Worm (Caenorhabditis elegans): Measurements from ENCODE around the gene tut-2.

ce11 chrV:10679080-10679479, 21.0 kb downstream of the tut-2 start:
- no peak for TF ChIP-seq nfya-1 (tag; optimal IDR thresholded peaks at IDR 0.05; ENCODE audit: insufficient read depth)
- TF ChIP-seq nhr-77 (tag; optimal IDR thresholded peaks at IDR 0.05): no peak
